Worm (Caenorhabditis elegans) whole organism, L4 larva: Measurements from ENCODE around the gene T25B9.12.
A peak's percentile ranks its signal among the peaks of the same experiment; 100 is the strongest.

Source experiments
- D1046.2 ChIP-seq: fragments of 200-800 bp; sonication (Bioruptor generic); IDR thresholded peaks from 2 replicates; pipeline ENCODE4 v1.3.6; 2022; ENCODE audit warnings: missing genetic modification characterization, missing compliant biosample characterization
- F44E2.7 ChIP-seq: fragments of 200-800 bp; sonication (Bioruptor generic); IDR thresholded peaks from 2 replicates; pipeline ENCODE4 v2.1.2; 2022; ENCODE audit warnings: missing genetic modification characterization, missing compliant biosample characterization
- T20F7.1 ChIP-seq: fragments of 200-800 bp; sonication (Bioruptor generic); optimal IDR thresholded peaks from 2 replicates; lab custom pipeline; 2018; ENCODE audit warnings: mild to moderate bottlenecking, missing genetic modification characterization, missing compliant biosample characterization
- aha-1 ChIP-seq: fragments of 150-350 bp; peaks from one replicate; lab custom pipeline; 2014; ENCODE audit warnings: missing biosample characterization, missing genetic modification characterization
- arid-1 ChIP-seq: fragments of 200-800 bp; sonication (Bioruptor generic); conservative IDR thresholded peaks from 2 replicates; pipeline ENCODE4 v1.3.6; 2022; ENCODE audit warnings: missing genetic modification reagents, missing genetic modification characterization, missing compliant biosample characterization
- ceh-32 ChIP-seq: sonication (generic microtip); optimal IDR thresholded peaks from 2 replicates; lab custom pipeline; 2016; ENCODE audit warnings: mild to moderate bottlenecking, missing genetic modification characterization, missing compliant biosample characterization; ENCODE audit not compliant: poor library complexity
- ceh-44 ChIP-seq: fragments of 200-800 bp; sonication (Bioruptor generic); IDR thresholded peaks from 2 replicates; pipeline ENCODE4 v1.3.6; 2022; ENCODE audit warnings: missing genetic modification reagents, missing genetic modification characterization, missing compliant biosample characterization
- ceh-82 ChIP-seq: sonication (generic microtip); optimal IDR thresholded peaks from 2 replicates; lab custom pipeline; 2017; ENCODE audit warnings: missing biosample characterization, missing genetic modification characterization
- cey-2 ChIP-seq: sonication (generic microtip); optimal IDR thresholded peaks from 3 replicates; lab custom pipeline; 2017; ENCODE audit warnings: missing genetic modification characterization, mild to moderate bottlenecking, missing compliant biosample characterization, antibody characterized with exemption, borderline replicate concordance; ENCODE audit not compliant: insufficient read depth
- ctbp-1 ChIP-seq: fragments of 200-800 bp; sonication (Bioruptor generic); IDR thresholded peaks from 2 replicates; pipeline ENCODE4 v1.3.6; 2022; ENCODE audit warnings: missing genetic modification reagents, missing genetic modification characterization, missing compliant biosample characterization
- dmd-6 ChIP-seq: fragments of 200-800 bp; sonication (Bioruptor generic); IDR thresholded peaks from 2 replicates; pipeline ENCODE4 v1.3.6; 2022; ENCODE audit warnings: missing genetic modification reagents, missing genetic modification characterization, missing compliant biosample characterization
- duxl-1 ChIP-seq: sonication (generic microtip); optimal IDR thresholded peaks from 2 replicates; lab custom pipeline; 2016; ENCODE audit warnings: mild to moderate bottlenecking, missing genetic modification characterization, moderate library complexity, missing compliant biosample characterization; ENCODE audit not compliant: poor library complexity
- dve-1 ChIP-seq: sonication (generic microtip); optimal IDR thresholded peaks from 2 replicates; lab custom pipeline; 2017; ENCODE audit warnings: antibody characterized with exemption, mild to moderate bottlenecking, missing genetic modification characterization, missing compliant biosample characterization; ENCODE audit not compliant: insufficient read depth
- fos-1 ChIP-seq: fragments of 150-350 bp; optimal IDR thresholded peaks from 2 replicates; lab custom pipeline; 2014; ENCODE audit warnings: missing biosample characterization, missing genetic modification characterization
- hlh-11 ChIP-seq: fragments of 200-800 bp; sonication (Bioruptor generic); optimal IDR thresholded peaks from 2 replicates; lab custom pipeline; 2018; ENCODE audit warnings: mild to moderate bottlenecking, missing genetic modification characterization, missing compliant biosample characterization
- jun-1 ChIP-seq: fragments of 150-350 bp; optimal IDR thresholded peaks from 2 replicates; lab custom pipeline; 2014; ENCODE audit warnings: missing biosample characterization, missing genetic modification reagents, missing genetic modification characterization
- lin-1 ChIP-seq: fragments of 200-800 bp; sonication (Bioruptor generic); IDR thresholded peaks from 2 replicates; pipeline ENCODE4 v1.3.6; 2022; ENCODE audit warnings: missing genetic modification reagents, missing genetic modification characterization, missing compliant biosample characterization
- lin-13 ChIP-seq: fragments of 150-350 bp; optimal IDR thresholded peaks from 2 replicates; lab custom pipeline; 2014; ENCODE audit warnings: missing biosample characterization, missing genetic modification reagents, missing genetic modification characterization
- lin-29 ChIP-seq: fragments of 200-800 bp; sonication (Bioruptor generic); IDR thresholded peaks from 2 replicates; pipeline ENCODE4 v1.3.6; 2022; ENCODE audit warnings: missing genetic modification reagents, missing genetic modification characterization, missing compliant biosample characterization
- lin-39 ChIP-seq: fragments of 150-350 bp; optimal IDR thresholded peaks from 2 replicates; lab custom pipeline; 2014; ENCODE audit warnings: missing biosample characterization, missing genetic modification reagents, missing genetic modification characterization
- lir-3 ChIP-seq: sonication (generic microtip); optimal IDR thresholded peaks from 2 replicates; lab custom pipeline; 2016; ENCODE audit warnings: mild to moderate bottlenecking, missing genetic modification characterization, missing compliant biosample characterization
- lsy-2 ChIP-seq, 2 experiments: fragments of 150-350 bp in 1 of 2; sonication (generic microtip) in 1 of 2; optimal IDR thresholded peaks; 2 replicates each; lab custom pipeline; 2014 to 2017; ENCODE audit warnings: missing biosample characterization in 2 of 2, missing genetic modification characterization in 2 of 2
- mdl-1 ChIP-seq, 2 experiments: fragments of 150-350 bp in 1 of 2; sonication (generic microtip) in 1 of 2; optimal IDR thresholded peaks; 2 replicates each; lab custom pipeline; 2014 to 2017; ENCODE audit warnings: missing biosample characterization in 2 of 2, missing genetic modification characterization in 2 of 2
- mdt-29 ChIP-seq: fragments of 200-800 bp; sonication (Bioruptor generic); IDR thresholded peaks from 2 replicates; pipeline ENCODE4 v1.3.6; 2022; ENCODE audit warnings: missing genetic modification reagents, missing genetic modification characterization, missing compliant biosample characterization
- mep-1 ChIP-seq: fragments of 150-350 bp; sonication (generic microtip); optimal IDR thresholded peaks from 3 replicates; lab custom pipeline; 2014; ENCODE audit warnings: missing biosample characterization, missing genetic modification characterization
- nhr-10 ChIP-seq: fragments of 150-350 bp; optimal IDR thresholded peaks from 2 replicates; lab custom pipeline; 2014; ENCODE audit warnings: missing biosample characterization, missing genetic modification characterization
- nhr-102 ChIP-seq: sonication (generic microtip); optimal IDR thresholded peaks from 2 replicates; lab custom pipeline; 2016; ENCODE audit warnings: mild to moderate bottlenecking, missing genetic modification characterization, moderate library complexity, missing compliant biosample characterization
- nhr-41 ChIP-seq: fragments of 200-800 bp; sonication (Bioruptor generic); IDR thresholded peaks from 2 replicates; pipeline ENCODE4 v1.3.6; 2022; ENCODE audit warnings: missing genetic modification reagents, missing genetic modification characterization, missing compliant biosample characterization
- nhr-6 ChIP-seq: fragments of 150-350 bp; optimal IDR thresholded peaks from 2 replicates; lab custom pipeline; 2014; ENCODE audit warnings: missing biosample characterization, missing genetic modification characterization
- nhr-76 ChIP-seq: fragments of 150-350 bp; optimal IDR thresholded peaks from 2 replicates; lab custom pipeline; 2014; ENCODE audit warnings: missing biosample characterization, missing genetic modification characterization
- pqm-1 ChIP-seq: sonication (generic microtip); optimal IDR thresholded peaks from 2 replicates; lab custom pipeline; 2017; ENCODE audit warnings: missing biosample characterization, missing genetic modification characterization
- rbr-2 ChIP-seq: sonication (generic microtip); optimal IDR thresholded peaks from 2 replicates; lab custom pipeline; 2016; ENCODE audit warnings: missing genotype, missing genetic modification characterization, missing compliant biosample characterization
- saeg-2 ChIP-seq: fragments of 200-800 bp; sonication (Bioruptor generic); IDR thresholded peaks from 2 replicates; pipeline ENCODE4 v1.3.6; 2022; ENCODE audit warnings: missing genetic modification reagents, missing genetic modification characterization, missing compliant biosample characterization
- spr-1 ChIP-seq: sonication (generic microtip); optimal IDR thresholded peaks from 2 replicates; lab custom pipeline; 2016; ENCODE audit warnings: mild to moderate bottlenecking, missing genetic modification characterization, missing compliant biosample characterization
- tra-1 ChIP-seq: fragments of 200-800 bp; sonication (Bioruptor generic); IDR thresholded peaks from 2 replicates; pipeline ENCODE4 v1.3.6; 2022; ENCODE audit warnings: missing genetic modification reagents, missing genetic modification characterization, missing compliant biosample characterization
- unc-130 ChIP-seq: sonication (generic microtip); optimal IDR thresholded peaks from 2 replicates; lab custom pipeline; 2016; ENCODE audit warnings: missing genetic modification reagents, missing genetic modification characterization, missing compliant biosample characterization
- unc-39 ChIP-seq: sonication (generic microtip); optimal IDR thresholded peaks from 2 replicates; lab custom pipeline; 2017; ENCODE audit warnings: missing biosample characterization, missing genetic modification characterization
- unc-62 ChIP-seq, 3 experiments: fragments of 150-350 bp in 1 of 3; sonication (generic microtip); optimal IDR thresholded peaks in 2 of 3; peaks in 1 of 3; 1 replicate in 1 of 3; 2 replicates in 2 of 3; lab custom pipeline; 2014 to 2017; ENCODE audit warnings: missing biosample characterization in 3 of 3, missing genetic modification characterization in 3 of 3, missing genetic modification reagents in 3 of 3, missing genotype in 1 of 3
- vab-7 ChIP-seq: fragments of 200-800 bp; sonication (Bioruptor generic); IDR thresholded peaks from 2 replicates; pipeline ENCODE4 v1.3.6; 2022; ENCODE audit warnings: missing genetic modification reagents, missing genetic modification characterization, missing compliant biosample characterization
- zag-1 ChIP-seq: fragments of 150-350 bp; optimal IDR thresholded peaks from 2 replicates; lab custom pipeline; 2014; ENCODE audit warnings: missing biosample characterization, missing genetic modification characterization
- ztf-11 ChIP-seq: fragments of 150-350 bp; optimal IDR thresholded peaks from 2 replicates; lab custom pipeline; 2014; ENCODE audit warnings: missing biosample characterization, missing genetic modification characterization
- ztf-7 ChIP-seq: fragments of 150-350 bp; optimal IDR thresholded peaks from 2 replicates; lab custom pipeline; 2014; ENCODE audit warnings: missing biosample characterization, missing genetic modification characterization

T25B9.12 gene

ce11 chrIV:10737011-10737553 is 28.1 kb upstream of the T25B9.12 start, which contains the start of gene grl-21:
Gene grl-21, plus strand, starts transcription at chrIV:10737474.
- TF ChIP-seq spr-1 (tag; lab: Kevin White, UChicago) = no peak
- TF ChIP-seq duxl-1 (tag; lab: Kevin White, UChicago) = no peak
- no peak for TF ChIP-seq nhr-10 (tag; lab: Kevin White, UChicago)
- no peak for TF ChIP-seq nhr-41 (GFP tag; lab: Robert Waterston, UW)
- TF ChIP-seq ceh-32 (tag; lab: Kevin White, UChicago) = no peak
- TF ChIP-seq lin-29 (GFP tag; lab: Robert Waterston, UW) = no peak
- no peak for TF ChIP-seq saeg-2

ce11 chrIV:10738328-10738727 is 26.8 kb upstream of the T25B9.12 start, which contains the start of gene ssp-34:
Gene ssp-34, minus strand, starts transcription at chrIV:10738602.
- TF ChIP-seq unc-62 (GFP tag; optimal IDR thresholded peaks at IDR 0.05 in 1 of 2; lab: Kevin White, UChicago) = peak in 1 of 2 experiments; percentile 91
- no peak for TF ChIP-seq unc-62 (tag; optimal IDR thresholded peaks at IDR 0.05; lab: Kevin White, UChicago)
- TF ChIP-seq hlh-11 = no peak
- TF ChIP-seq ztf-11 (tag; lab: Kevin White, UChicago) = no peak

- TF ChIP-seq jun-1 (tag; lab: Kevin White, UChicago) = no peak
Observed at ce11 chrIV:10744475-10744874, 20.7 kb upstream of the T25B9.12 start, which contains the start of gene T25B9.3. Gene T25B9.3, plus strand, starts transcription at chrIV:10744775.

- TF ChIP-seq tra-1 (GFP tag; lab: Robert Waterston, UW) (no peak), lir-3 (tag; lab: Kevin White, UChicago) (no peak), lin-39 (no peak), ceh-82 (tag; lab: Kevin White, UChicago) (no peak), unc-39 (tag; lab: Kevin White, UChicago) (no peak), ceh-44 (no peak), cey-2 (tag; lab: Kevin White, UChicago) (no peak), T20F7.1 (no peak), dve-1 (tag; lab: Kevin White, UChicago) (no peak), D1046.2 (GFP tag; lab: Robert Waterston, UW) (no peak), unc-130 (no peak), vab-7 (no peak), arid-1 (GFP tag; lab: Robert Waterston, UW) (no peak), lsy-2 (tag; optimal IDR thresholded peaks at IDR 0.05; lab: Kevin White, UChicago) (no peak), pqm-1 (tag; lab: Kevin White, UChicago) (no peak), F44E2.7 (GFP tag; lab: Robert Waterston, UW) (no peak), jun-1 (tag; lab: Kevin White, UChicago) (no peak)
Observed at ce11 chrIV:10745332-10745731, 19.8 kb upstream of the T25B9.12 start.

ce11 chrIV:10750041-10750440 is 15.1 kb upstream of the T25B9.12 start, which contains the start of gene T25B9.1:
Gene T25B9.1, minus strand, starts transcription at chrIV:10750141.
- TF ChIP-seq zag-1 (no peak), nhr-6 (tag; lab: Kevin White, UChicago) (no peak), nhr-102 (tag; lab: Kevin White, UChicago) (no peak), mdl-1 (tag; optimal IDR thresholded peaks at IDR 0.05; lab: Kevin White, UChicago) (no peak), rbr-2 (no peak), dmd-6 (GFP tag; lab: Robert Waterston, UW) (no peak), ztf-7 (tag; lab: Kevin White, UChicago) (no peak), ceh-82 (tag; lab: Kevin White, UChicago) (no peak), lir-3 (tag; lab: Kevin White, UChicago) (no peak), mep-1 (tag; lab: Kevin White, UChicago) (no peak), nhr-76 (no peak), ctbp-1 (GFP tag; lab: Robert Waterston, UW) (no peak), ceh-44 (no peak), fos-1 (tag; lab: Kevin White, UChicago) (no peak), dve-1 (tag; lab: Kevin White, UChicago) (no peak), mdt-29 (GFP tag; lab: Robert Waterston, UW) (no peak), lin-13 (GFP tag; lab: Kevin White, UChicago) (no peak), aha-1 (no peak), lin-1 (GFP tag; lab: Robert Waterston, UW) (no peak)
